Fruit fly (Drosophila melanogaster): ENCODE measurements around the gene ath.
A peak's percentile ranks its signal among the peaks of the same experiment; 100 is the strongest.

The ath gene

dm6 chr2L:10208799-10209794 lies 1.8 kb upstream of the ath start, which contains the start of gene CG5731:
Gene CG5731, minus strand, starts transcription at chr2L:10209744.
- TF ChIP-seq Hr78 (GFP tag; optimal IDR thresholded peaks at IDR 0.05) (no peak), ey (GFP tag; optimal IDR thresholded peaks at IDR 0.05) (no peak), Abd-B (GFP tag; optimal IDR thresholded peaks at IDR 0.05) (no peak), usp (GFP tag; optimal IDR thresholded peaks at IDR 0.05) (no peak), N (GFP tag; optimal IDR thresholded peaks at IDR 0.05) (no peak), CG9705 (GFP tag; optimal IDR thresholded peaks at IDR 0.05) (no peak), foxo (GFP tag; optimal IDR thresholded peaks at IDR 0.05) (no peak), brk (GFP tag; optimal IDR thresholded peaks at IDR 0.05) (no peak), pan (optimal IDR thresholded peaks at IDR 0.05) (no peak), sv (GFP tag; optimal IDR thresholded peaks at IDR 0.05) (no peak), jim (GFP tag; optimal IDR thresholded peaks at IDR 0.05) (no peak)

DNA sequence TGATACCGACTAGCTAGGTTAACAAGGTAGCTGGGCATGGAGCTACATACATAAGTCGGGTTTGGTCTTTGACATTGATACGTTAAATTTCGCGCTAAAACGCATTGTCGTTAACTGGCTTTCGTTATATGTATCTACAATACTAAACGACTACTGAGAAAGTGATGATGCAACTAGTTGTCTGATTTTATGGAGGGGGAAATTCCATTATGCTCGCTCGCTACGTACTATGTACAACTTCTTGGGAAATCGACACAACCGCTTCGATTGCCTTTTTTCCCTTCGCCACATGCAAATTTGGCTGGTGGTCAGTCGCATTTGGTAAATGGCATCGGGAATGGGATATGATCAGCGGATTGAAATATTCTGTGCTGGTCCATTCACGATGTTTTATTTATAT lies 9.1 kb downstream of the ath start:
- TF ChIP-seq HLH106 (tag; optimal IDR thresholded peaks at IDR 0.05): no peak
- TF ChIP-seq Jra (GFP tag; optimal IDR thresholded peaks at IDR 0.05): no peak
- no peak for TF ChIP-seq foxo (GFP tag; optimal IDR thresholded peaks at IDR 0.05)
- TF ChIP-seq fru (GFP tag; optimal IDR thresholded peaks at IDR 0.05): no peak

dm6 chr2L:10220501-10221386 lies 9.8 kb downstream of the ath start, which contains the start of the genes Npc1a and Prosalpha6:
Gene Npc1a, minus strand, starts transcription at chr2L:10221216.
Gene Prosalpha6, plus strand, starts transcription at chr2L:10221351.
- peak; percentile 44 for TF ChIP-seq sv (GFP tag; optimal IDR thresholded peaks at IDR 0.05)
- TF ChIP-seq sage (GFP tag; optimal IDR thresholded peaks at IDR 0.05): no peak
- TF ChIP-seq tai (GFP tag; optimal IDR thresholded peaks at IDR 0.05): peak; percentile 57
- peak; percentile 14 for TF ChIP-seq Myc (optimal IDR thresholded peaks at IDR 0.05)
- peak; percentile 58 for TF ChIP-seq Dif (GFP tag; optimal IDR thresholded peaks at IDR 0.05; ENCODE audit: partially characterized antibody)
- TF ChIP-seq br (GFP tag; optimal IDR thresholded peaks at IDR 0.05): no peak
- TF ChIP-seq woc (GFP tag; optimal IDR thresholded peaks at IDR 0.05): peak; percentile 88
- TF ChIP-seq Hr83 (GFP tag; optimal IDR thresholded peaks at IDR 0.05; ENCODE audit: poor library complexity, severe bottlenecking): peak; percentile 36
- TF ChIP-seq ey (GFP tag; optimal IDR thresholded peaks at IDR 0.05): peak; percentile 19
- peak; percentile 19 for TF ChIP-seq Hnf4 (GFP tag; optimal IDR thresholded peaks at IDR 0.05)

DNA sequence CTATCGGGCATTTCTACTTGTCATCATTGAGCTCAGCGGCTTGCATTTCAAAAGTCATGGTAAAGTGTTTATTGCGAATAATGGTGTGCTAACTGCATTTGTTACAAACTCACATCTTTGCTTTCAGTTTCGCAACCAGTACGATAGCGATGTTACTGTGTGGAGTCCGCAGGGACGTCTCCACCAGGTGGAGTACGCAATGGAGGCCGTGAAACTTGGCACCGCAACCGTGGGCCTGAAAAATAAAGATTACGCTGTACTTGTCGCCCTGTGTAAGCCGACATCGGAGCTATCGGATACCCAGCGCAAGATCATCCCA lies 10.4 kb downstream of the ath start:
- TF ChIP-seq Abd-B (GFP tag; optimal IDR thresholded peaks at IDR 0.05): no peak
- TF ChIP-seq rgr (GFP tag; optimal IDR thresholded peaks at IDR 0.05): no peak
- no peak for TF ChIP-seq Jra (GFP tag; optimal IDR thresholded peaks at IDR 0.05)

DNA sequence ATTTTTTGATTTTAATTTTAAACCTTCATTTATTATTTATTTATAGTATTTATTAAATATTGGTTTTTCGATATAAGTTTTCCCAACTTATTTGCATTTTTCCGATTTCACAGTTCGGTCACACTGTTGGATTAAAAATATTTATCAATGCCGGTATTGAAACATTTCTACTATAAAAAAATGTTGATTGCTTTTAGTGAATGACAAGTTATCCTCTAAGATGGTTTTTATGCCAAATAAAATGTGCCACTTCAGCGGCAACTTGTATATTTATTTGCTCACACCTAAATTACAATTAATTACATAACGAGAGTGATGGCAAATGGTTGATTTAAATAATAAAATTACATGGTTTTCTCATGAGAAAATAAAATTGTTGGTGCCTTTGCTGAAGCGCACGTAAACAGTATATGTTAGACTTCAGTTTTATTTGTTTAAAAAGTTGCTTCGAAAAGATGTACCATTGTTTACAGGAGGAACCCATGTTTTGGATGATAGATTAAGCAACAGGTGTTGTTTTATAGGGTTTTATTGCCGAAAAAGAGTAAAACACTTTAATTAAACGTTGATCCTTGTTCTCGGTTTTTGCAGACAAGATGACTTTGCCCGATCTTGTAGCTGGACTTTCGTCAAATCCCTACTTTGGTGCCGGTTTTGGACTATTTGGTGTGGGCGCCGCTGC lies 11.7 kb downstream of the ath start, which contains the start of gene Bcs1:
Gene Bcs1, plus strand, starts transcription at position 108 of the 682 bp plus-strand sequence.
- TF ChIP-seq psq (GFP tag; optimal IDR thresholded peaks at IDR 0.05) (no peak), dsf (GFP tag; optimal IDR thresholded peaks at IDR 0.05; ENCODE audit: borderline replicate concordance) (no peak), brk (GFP tag; optimal IDR thresholded peaks at IDR 0.05) (peak; percentile 60), Myc (optimal IDR thresholded peaks at IDR 0.05) (no peak), tai (GFP tag; optimal IDR thresholded peaks at IDR 0.05) (peak; percentile 58), Rel (GFP tag; optimal IDR thresholded peaks at IDR 0.05) (no peak), Rel (tag; optimal IDR thresholded peaks at IDR 0.05) (peak; percentile 7), h (GFP tag; optimal IDR thresholded peaks at IDR 0.05) (no peak)

Data from whole organism, wandering third instar larva.